Fruit fly (Drosophila melanogaster): ENCODE results near the gene chico.

The chico gene

dm6 chr2L:10249655-10250202 lies 2.9 kb upstream of the chico start (continued):
- TF ChIP-seq CG8359 (GFP tag; optimal IDR thresholded peaks at IDR 0.05; ENCODE audit: borderline replicate concordance), result no peak

DNA sequence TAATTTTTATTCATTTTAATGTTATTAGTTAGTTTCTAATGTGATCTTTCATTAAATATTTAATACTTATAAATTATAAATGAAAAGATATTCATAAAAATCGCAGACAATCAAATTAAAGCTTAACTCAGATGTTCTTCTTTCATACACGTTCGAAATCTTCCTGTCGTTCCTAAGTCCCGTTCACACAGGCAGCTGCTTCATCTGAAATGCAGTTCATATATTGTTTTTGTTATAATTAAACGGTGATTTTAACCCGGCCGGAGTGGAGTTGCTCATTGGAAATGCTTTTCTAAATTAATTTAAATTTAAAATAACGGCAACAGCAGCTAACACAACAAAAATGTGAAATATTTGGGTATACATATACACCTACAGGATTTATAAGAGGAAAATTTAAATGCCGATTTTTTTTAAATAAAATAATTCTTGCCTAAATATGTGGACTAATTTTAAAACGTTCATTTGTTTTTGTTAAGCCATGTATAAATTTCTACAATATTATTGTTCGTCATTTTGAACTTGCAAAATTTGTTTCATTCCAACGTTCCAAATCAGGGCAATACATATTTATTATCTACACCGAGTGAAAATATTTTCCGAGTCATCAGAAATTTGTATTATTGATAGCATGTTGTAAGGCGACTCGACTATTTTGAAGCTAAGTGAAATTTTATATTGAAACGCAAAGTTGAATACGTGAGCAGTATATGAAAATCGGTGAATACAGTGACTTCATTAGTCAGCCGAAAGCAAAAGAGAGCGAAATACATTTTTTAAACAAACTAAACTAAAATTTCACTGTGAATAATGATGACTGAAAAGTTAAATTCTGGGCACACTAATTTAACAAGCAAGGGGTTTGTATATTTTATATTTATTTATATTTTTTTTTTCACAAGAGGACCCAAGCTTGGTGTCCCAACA lies 7.9 kb downstream of the chico start, which contains the start of gene me31B:
Gene me31B (plus strand): TSS at position 616 of the 927 bp plus-strand sequence.
- TF ChIP-seq Bgb (GFP tag; IDR thresholded peaks at IDR 0.05; ENCODE audit: partially characterized antibody) (no peak), sd (tag; optimal IDR thresholded peaks at IDR 0.05) (peak; percentile 15), rib (GFP tag; IDR thresholded peaks at IDR 0.05) (no peak), CG30020 (tag; optimal IDR thresholded peaks at IDR 0.05) (peak; percentile 100), CG11723 (GFP tag; optimal IDR thresholded peaks at IDR 0.05) (peak; percentile 97), CG16813 (GFP tag; IDR thresholded peaks at IDR 0.05; ENCODE audit: partially characterized antibody) (no peak), jumu (GFP tag; optimal IDR thresholded peaks at IDR 0.05) (no peak), pzg (GFP tag; optimal IDR thresholded peaks at IDR 0.05) (peak; percentile 40), tio (GFP tag; optimal IDR thresholded peaks at IDR 0.05) (no peak), Camta (GFP tag; optimal IDR thresholded peaks at IDR 0.05) (no peak), CG12236 (GFP tag; optimal IDR thresholded peaks at IDR 0.05) (no peak), CG32532 (GFP tag; IDR thresholded peaks at IDR 0.05) (no peak), Ssrp (tag; optimal IDR thresholded peaks at IDR 0.05) (peak; percentile 36), Six4 (GFP tag; optimal IDR thresholded peaks at IDR 0.05) (no peak), phol (tag; optimal IDR thresholded peaks at IDR 0.05) (peak; percentile 60), CG10543 (GFP tag; optimal IDR thresholded peaks at IDR 0.05) (no peak), CG1233 (GFP tag; optimal IDR thresholded peaks at IDR 0.05) (peak; percentile 17), pita (GFP tag; optimal IDR thresholded peaks at IDR 0.05) (no peak), MBD-R2 (GFP tag; IDR thresholded peaks at IDR 0.05) (0 out of 2 replicates have a peak, but pooled peaks have one; percentile 12), ind (GFP tag; optimal IDR thresholded peaks at IDR 0.05) (no peak), C15 (GFP tag; IDR thresholded peaks at IDR 0.05) (no peak), CG8290 (GFP tag; optimal IDR thresholded peaks at IDR 0.05) (no peak), CG8290 (tag; optimal IDR thresholded peaks at IDR 0.05) (peak in 1 of 2 experiments; percentile 41), CG1603 (tag; optimal IDR thresholded peaks at IDR 0.05) (peak; percentile 99), dmrt11E (tag; optimal IDR thresholded peaks at IDR 0.05) (peak; percentile 14), CG18262 (tag; optimal IDR thresholded peaks at IDR 0.05) (peak; percentile 15), crp (GFP tag; optimal IDR thresholded peaks at IDR 0.05) (peak in 1 of 2 experiments; percentile 35), CG8359 (GFP tag; optimal IDR thresholded peaks at IDR 0.05; ENCODE audit: borderline replicate concordance) (peak; percentile 3), jing (GFP tag; optimal IDR thresholded peaks at IDR 0.05) (no peak), pfk (GFP tag; optimal IDR thresholded peaks at IDR 0.05) (peak; percentile 90), CG11560 (tag; IDR thresholded peaks at IDR 0.05) (no peak), Med (GFP tag) (peak; percentile 27), ssp (GFP tag; IDR thresholded peaks at IDR 0.05) (peak; percentile 88), twi (tag; optimal IDR thresholded peaks at IDR 0.05) (peak; percentile 14), CG7357 (GFP tag; IDR thresholded peaks at IDR 0.05) (no peak), CG14014 (GFP tag; IDR thresholded peaks at IDR 0.05) (no peak), grn (GFP tag; optimal IDR thresholded peaks at IDR 0.05) (no peak), CG8281 (tag; optimal IDR thresholded peaks at IDR 0.05) (no peak), usp (GFP tag; optimal IDR thresholded peaks at IDR 0.05) (no peak), Drgx (GFP tag; IDR thresholded peaks at IDR 0.05) (no peak), Trl (optimal IDR thresholded peaks at IDR 0.05) (no peak), Trl (GFP tag; optimal IDR thresholded peaks at IDR 0.05) (no peak), nmo (GFP tag; optimal IDR thresholded peaks at IDR 0.05) (peak; percentile 61), MESR4 (GFP tag; optimal IDR thresholded peaks at IDR 0.05) (peak; percentile 74), Hand (GFP tag; optimal IDR thresholded peaks at IDR 0.05) (no peak), CG12659 (GFP tag; optimal IDR thresholded peaks at IDR 0.05) (peak; percentile 49)
